Worm (Caenorhabditis elegans): ENCODE measurements around the gene C44C10.12.

Gene C44C10.12

DNA sequence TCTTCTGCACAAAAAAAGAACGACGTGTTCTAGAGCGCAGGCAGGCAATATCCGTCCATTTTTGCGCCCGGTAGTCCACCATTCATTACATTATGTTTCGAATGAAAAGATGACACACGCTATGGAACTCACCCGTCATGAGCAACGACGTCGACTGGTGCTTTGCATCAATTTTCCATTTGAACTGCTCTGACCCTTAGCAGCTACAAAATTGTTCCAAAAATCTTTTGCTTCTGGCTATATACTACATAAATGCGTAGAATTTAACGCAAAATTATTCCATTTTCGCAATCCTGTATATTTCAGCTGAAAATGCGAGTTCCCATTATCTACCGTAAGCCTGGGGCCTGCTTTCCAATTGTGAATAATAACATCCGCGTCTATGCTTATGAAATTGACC lies 38.5 kb upstream of the C44C10.12 start, which contains the start of gene T04F8.3:
TSS of gene T04F8.3 (plus strand) at position 301 of the 400 bp plus-strand sequence.
- TF ChIP-seq lin-13 (tag; optimal IDR thresholded peaks at IDR 0.05): no peak
- TF ChIP-seq hlh-1 (tag; optimal IDR thresholded peaks at IDR 0.05): no peak

DNA sequence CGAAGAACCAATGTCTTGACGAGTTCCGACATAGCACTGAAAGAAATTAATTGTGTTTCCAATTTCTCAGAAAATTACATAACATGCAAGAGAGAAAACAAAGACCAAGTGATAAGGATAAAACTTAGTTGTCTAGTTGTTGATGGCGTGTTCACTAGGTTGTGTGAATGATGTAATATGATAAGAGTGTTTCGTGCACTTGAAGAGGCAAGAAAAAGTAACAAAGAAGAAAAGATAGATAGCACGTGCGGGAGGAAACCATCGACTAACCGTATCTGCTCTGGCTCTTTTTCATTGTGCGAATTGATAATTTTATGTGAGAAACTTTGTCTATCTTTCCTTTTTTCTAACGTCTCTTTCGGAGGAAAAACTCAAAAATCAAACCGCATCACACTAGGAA lies 35.2 kb upstream of the C44C10.12 start, which contains the start of gene sfxn-1.5:
TSS of gene sfxn-1.5 (minus strand) at position 36 of the 400 bp plus-strand sequence.
- TF ChIP-seq unc-39 (tag; optimal IDR thresholded peaks at IDR 0.05) (no peak), nhr-237 (tag; optimal IDR thresholded peaks at IDR 0.05) (no peak), elt-3 (tag; optimal IDR thresholded peaks at IDR 0.05) (no peak), elt-1 (tag; optimal IDR thresholded peaks at IDR 0.05; ENCODE audit: borderline replicate concordance, insufficient read depth) (no peak), nhr-28 (tag; optimal IDR thresholded peaks at IDR 0.05) (no peak), lin-13 (tag; optimal IDR thresholded peaks at IDR 0.05) (no peak), ces-1 (GFP tag; optimal IDR thresholded peaks at IDR 0.05) (no peak), ceh-83 (GFP tag; optimal IDR thresholded peaks at IDR 0.05) (no peak), ceh-43 (GFP tag; optimal IDR thresholded peaks at IDR 0.05) (no peak), ceh-39 (tag; optimal IDR thresholded peaks at IDR 0.05) (no peak), mep-1 (tag; optimal IDR thresholded peaks at IDR 0.05) (no peak), unc-62 (GFP tag; optimal IDR thresholded peaks at IDR 0.05) (no peak), lsy-2 (tag; optimal IDR thresholded peaks at IDR 0.05) (no peak)

DNA sequence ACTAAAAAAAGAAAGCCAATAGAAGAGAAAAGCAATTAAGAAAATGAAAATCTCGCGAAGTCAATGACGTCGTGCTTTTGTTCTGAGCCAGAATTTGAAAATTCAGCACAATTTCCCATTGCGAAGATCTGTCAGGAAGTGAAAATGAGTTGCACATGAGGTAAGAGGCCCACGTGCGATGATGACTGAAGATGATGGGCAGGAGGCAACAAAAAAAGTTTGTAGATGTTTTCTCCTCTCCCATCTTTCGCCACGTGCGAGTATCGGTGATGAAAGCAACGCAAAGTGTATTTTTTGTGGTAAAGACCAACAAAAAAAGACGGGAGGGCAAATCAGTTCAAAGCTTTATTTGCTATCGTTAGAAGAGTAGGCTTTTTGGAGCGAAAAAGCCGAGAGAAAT lies 34.7 kb upstream of the C44C10.12 start:
- TF ChIP-seq bed-3 (GFP tag; optimal IDR thresholded peaks at IDR 0.05) (no peak), ham-2 (GFP tag; optimal IDR thresholded peaks at IDR 0.05) (no peak)

DNA sequence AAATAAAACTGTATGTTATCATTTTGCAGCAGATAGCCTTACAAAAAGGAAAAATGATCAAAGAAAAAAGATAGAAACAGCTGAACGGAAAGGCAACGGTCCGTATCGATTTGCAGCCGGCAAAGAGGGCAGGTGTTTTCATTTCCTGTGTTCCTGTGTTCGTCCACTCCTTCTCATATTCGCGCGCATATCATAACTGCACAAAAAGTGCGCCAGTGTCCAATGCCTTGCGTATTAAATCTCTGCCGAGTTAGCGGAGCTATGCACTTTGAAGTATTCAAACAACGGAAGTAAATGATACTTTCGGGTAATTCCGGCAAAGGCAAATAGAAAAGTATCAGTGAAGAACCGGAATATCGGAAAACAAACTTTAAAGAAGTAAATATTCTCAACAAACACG lies 34.2 kb upstream of the C44C10.12 start:
- TF ChIP-seq lin-13 (tag; optimal IDR thresholded peaks at IDR 0.05): peak; percentile 72
- no peak for TF ChIP-seq blmp-1 (tag; optimal IDR thresholded peaks at IDR 0.05)
- TF ChIP-seq ceh-83 (GFP tag; optimal IDR thresholded peaks at IDR 0.05): no peak
- no peak for TF ChIP-seq mab-5 (tag; optimal IDR thresholded peaks at IDR 0.05)
- no peak for TF ChIP-seq ces-1 (GFP tag; optimal IDR thresholded peaks at IDR 0.05)
- TF ChIP-seq cnd-1 (tag; optimal IDR thresholded peaks at IDR 0.05): peak; percentile 55
- peak; percentile 22 for TF ChIP-seq lin-32 (GFP tag; optimal IDR thresholded peaks at IDR 0.05)
- TF ChIP-seq nhr-12 (tag; optimal IDR thresholded peaks at IDR 0.05): no peak
- TF ChIP-seq snpc-4 (tag; optimal IDR thresholded peaks at IDR 0.05): no peak
- no peak for TF ChIP-seq nhr-28 (tag; optimal IDR thresholded peaks at IDR 0.05)
- TF ChIP-seq sem-2 (GFP tag; optimal IDR thresholded peaks at IDR 0.05): no peak
- TF ChIP-seq elt-3 (tag; optimal IDR thresholded peaks at IDR 0.05): no peak
- peak; percentile 60 for TF ChIP-seq M03D4.4 (tag; optimal IDR thresholded peaks at IDR 0.05)
- TF ChIP-seq ceh-43 (GFP tag; optimal IDR thresholded peaks at IDR 0.05): no peak
- peak; percentile 46 for TF ChIP-seq ceh-39 (tag; optimal IDR thresholded peaks at IDR 0.05)
- TF ChIP-seq drap-1 (GFP tag; optimal IDR thresholded peaks at IDR 0.05): peak; percentile 7
- TF ChIP-seq sptf-1 (tag; optimal IDR thresholded peaks at IDR 0.05): no peak
- no peak for TF ChIP-seq unc-39 (tag; optimal IDR thresholded peaks at IDR 0.05)
- TF ChIP-seq unc-62 (GFP tag; optimal IDR thresholded peaks at IDR 0.05): no peak
- peak; percentile 70 for TF ChIP-seq mep-1 (tag; optimal IDR thresholded peaks at IDR 0.05)

DNA sequence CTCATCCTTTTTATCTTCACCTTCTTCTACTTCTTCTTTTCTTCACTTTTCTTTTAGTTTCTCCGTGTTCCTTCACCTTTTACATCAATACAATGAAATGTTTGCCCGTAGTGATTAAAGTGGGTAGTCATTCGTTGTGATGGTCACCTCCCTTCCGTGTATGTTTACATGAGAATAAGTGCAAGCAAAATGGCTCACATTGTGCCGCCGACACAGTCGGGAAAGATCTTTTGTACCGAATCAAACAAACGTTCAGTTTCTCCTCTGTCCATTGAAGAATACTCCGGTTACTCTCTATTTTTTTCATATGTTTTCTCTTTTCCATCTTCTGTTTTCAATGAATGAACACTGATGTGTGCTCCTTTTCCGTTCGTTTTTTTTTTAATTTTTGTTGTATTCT lies 32.6 kb upstream of the C44C10.12 start:
- no peak for TF ChIP-seq ceh-43 (GFP tag; optimal IDR thresholded peaks at IDR 0.05)
- no peak for TF ChIP-seq ceh-83 (GFP tag; optimal IDR thresholded peaks at IDR 0.05)
- TF ChIP-seq mep-1 (tag; optimal IDR thresholded peaks at IDR 0.05): no peak
- peak; percentile 43 for TF ChIP-seq pha-4 (tag; optimal IDR thresholded peaks at IDR 0.05)

DNA sequence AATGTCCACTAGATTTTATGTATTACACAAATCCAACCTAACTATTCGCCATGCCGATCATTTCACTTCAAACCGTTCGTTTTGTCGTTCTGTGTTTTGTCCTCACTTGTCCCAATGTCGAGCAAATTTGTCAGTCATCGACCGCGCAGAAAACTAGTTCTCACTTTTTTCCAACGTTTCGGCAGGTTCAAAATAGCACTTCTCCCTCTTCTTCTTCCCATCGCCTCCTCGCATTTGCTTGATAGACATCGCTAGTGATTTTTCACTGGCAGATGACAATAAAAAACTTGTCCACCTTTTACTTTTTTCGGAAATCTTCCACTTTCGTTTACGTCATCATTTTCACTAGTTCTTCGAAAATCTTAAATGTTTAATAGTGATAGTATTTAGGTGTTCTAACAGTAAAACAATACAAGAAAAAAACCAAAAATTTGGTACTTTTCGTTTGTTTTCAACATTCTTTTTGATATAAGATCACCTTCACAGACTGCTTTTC lies 31.2 kb upstream of the C44C10.12 start:
- TF ChIP-seq unc-39 (tag; optimal IDR thresholded peaks at IDR 0.05) (no peak), bed-3 (GFP tag; optimal IDR thresholded peaks at IDR 0.05) (no peak), zip-8 (tag; optimal IDR thresholded peaks at IDR 0.05) (no peak), sem-2 (GFP tag; optimal IDR thresholded peaks at IDR 0.05) (no peak), pha-4 (tag; optimal IDR thresholded peaks at IDR 0.05) (no peak), hlh-1 (tag; optimal IDR thresholded peaks at IDR 0.05) (no peak), snpc-4 (tag; optimal IDR thresholded peaks at IDR 0.05) (no peak), nhr-76 (tag; optimal IDR thresholded peaks at IDR 0.05) (no peak), ces-1 (GFP tag; optimal IDR thresholded peaks at IDR 0.05) (no peak), flh-1 (GFP tag; optimal IDR thresholded peaks at IDR 0.05) (no peak), mab-5 (tag; optimal IDR thresholded peaks at IDR 0.05) (no peak), nhr-237 (tag; optimal IDR thresholded peaks at IDR 0.05) (no peak), nhr-2 (tag; optimal IDR thresholded peaks at IDR 0.05) (no peak)
